Worm (Caenorhabditis elegans): Measurements from ENCODE around the gene F08G2.5.

- TF ChIP-seq nfya-2 (GFP tag; IDR thresholded peaks at IDR 0.05) (no peak), ztf-18 (tag; optimal IDR thresholded peaks at IDR 0.05) (no peak), lsy-27 (tag; optimal IDR thresholded peaks at IDR 0.05; ENCODE audit: borderline replicate concordance, insufficient read depth) (no peak), him-1 (tag; optimal IDR thresholded peaks at IDR 0.05) (no peak), mcd-1 (GFP tag; IDR thresholded peaks at IDR 0.05) (no peak), bed-1 (GFP tag; IDR thresholded peaks at IDR 0.05) (no peak), atf-7 (tag; optimal IDR thresholded peaks at IDR 0.05) (no peak), nfyb-1 (GFP tag; IDR thresholded peaks at IDR 0.05) (no peak), snpc-4 (GFP tag; optimal IDR thresholded peaks at IDR 0.05) (no peak), snpc-4 (tag; optimal IDR thresholded peaks at IDR 0.05) (peak in 2 of 4 experiments; percentile 5 to 44), nfya-1 (tag; optimal IDR thresholded peaks at IDR 0.05; ENCODE audit: borderline replicate concordance, insufficient read depth) (no peak), Y53G8AR.9 (GFP tag; conservative IDR thresholded peaks at IDR 0.05) (no peak), ztf-6 (GFP tag; IDR thresholded peaks at IDR 0.05) (no peak), chd-7 (tag; optimal IDR thresholded peaks at IDR 0.05) (no peak), unc-62 (GFP tag; optimal IDR thresholded peaks at IDR 0.05) (no peak)
These were observed 44.6 kb downstream of the F08G2.5 start for ce11 chrII:13788813-13789212.
